Fruit fly (Drosophila melanogaster) whole organism, embryonic: ENCODE results near the gene Jarid2.

Experiments
- CG10366 ChIP-seq: fragments of 200-800 bp; sonication (Bioruptor generic); IDR thresholded peaks from 2 replicates; pipeline ENCODE4 v1.3.6; 2022; ENCODE audit warnings: missing biosample characterization, missing genetic modification characterization
- CG31388 ChIP-seq: fragments of 200-800 bp; sonication (Bioruptor generic); optimal IDR thresholded peaks from 2 replicates; lab custom pipeline; 2016; ENCODE audit warnings: missing biosample characterization, missing genetic modification characterization
- mld ChIP-seq: fragments of 200-800 bp; sonication (Bioruptor generic); IDR thresholded peaks from 3 replicates; pipeline ENCODE4 v1.3.6; 2022; ENCODE audit warnings: missing biosample characterization, missing genetic modification characterization; ENCODE audit not compliant: partially characterized antibody

- TF ChIP-seq CG10366 = peak; percentile 16; the same call in 1 of the 2 replicates
- TF ChIP-seq mld (GFP tag; lab: Robert Waterston, UW) = no peak
- no peak for TF ChIP-seq CG31388 (GFP tag; lab: Kevin White, UChicago)
Measured at dm6 chr3L:9505007-9505712, 28.3 kb downstream of the Jarid2 start, which contains the start of gene path.
